Fruit fly (Drosophila melanogaster): Measurements from ENCODE around the gene CG33159.

CG33159 gene

dm6 chr3L:3249997-3250774, 45.9 kb upstream of the CG33159 start (continued):
- TF ChIP-seq PHDP (tag; optimal IDR thresholded peaks at IDR 0.05) (peak; percentile 94), ham (GFP tag; IDR thresholded peaks at IDR 0.05) (peak; percentile 48; the same call in 1 of the 2 replicates), Hey (tag; optimal IDR thresholded peaks at IDR 0.05) (peak; percentile 71), wor (GFP tag; IDR thresholded peaks at IDR 0.05) (peak; percentile 91), Dip3 (GFP tag; optimal IDR thresholded peaks at IDR 0.05) (peak; percentile 95), CG17186 (GFP tag; optimal IDR thresholded peaks at IDR 0.05) (peak; percentile 87), Chrac-16 (GFP tag; optimal IDR thresholded peaks at IDR 0.05) (peak; percentile 94), pzg (GFP tag; optimal IDR thresholded peaks at IDR 0.05) (no peak), Side (GFP tag; optimal IDR thresholded peaks at IDR 0.05) (peak; percentile 93), CG1832 (GFP tag; optimal IDR thresholded peaks at IDR 0.05) (no peak), CG12769 (tag; optimal IDR thresholded peaks at IDR 0.05) (peak; percentile 82), Rfx (GFP tag; IDR thresholded peaks at IDR 0.05) (peak; percentile 89), CG10565 (GFP tag; optimal IDR thresholded peaks at IDR 0.05) (peak; percentile 80), chif (GFP tag; optimal IDR thresholded peaks at IDR 0.05) (peak; percentile 97), gsb (GFP tag; IDR thresholded peaks at IDR 0.05) (peak; percentile 67), CG12155 (GFP tag; optimal IDR thresholded peaks at IDR 0.05) (peak; percentile 89), CG3407 (GFP tag; optimal IDR thresholded peaks at IDR 0.05) (peak; percentile 88), jing (GFP tag; optimal IDR thresholded peaks at IDR 0.05) (peak; percentile 88), ttk (GFP tag; IDR thresholded peaks at IDR 0.05) (peak; percentile 83), HLH3B (GFP tag; IDR thresholded peaks at IDR 0.05) (peak; percentile 85), zen (tag; optimal IDR thresholded peaks at IDR 0.05) (peak; percentile 85), fru (optimal IDR thresholded peaks at IDR 0.05) (no peak), danr (GFP tag; IDR thresholded peaks at IDR 0.05) (peak; percentile 83), lola (GFP tag; optimal IDR thresholded peaks at IDR 0.05) (peak in 1 of 3 experiments; percentile 97), ci (GFP tag; IDR thresholded peaks at IDR 0.05) (peak; percentile 79; the same call in 2 of the 3 replicates), CG7556 (GFP tag; optimal IDR thresholded peaks at IDR 0.05) (peak; percentile 97), CG17359 (tag; optimal IDR thresholded peaks at IDR 0.05) (peak; percentile 85), trh (GFP tag; optimal IDR thresholded peaks at IDR 0.05) (peak; percentile 87), maf-S (GFP tag; optimal IDR thresholded peaks at IDR 0.05) (peak; percentile 90), D19A (tag; optimal IDR thresholded peaks at IDR 0.05) (peak; percentile 90), CG17612 (GFP tag; IDR thresholded peaks at IDR 0.05) (no peak; the same call in 1 of the 2 replicates), CG7786 (GFP tag; optimal IDR thresholded peaks at IDR 0.05) (peak; percentile 96), CG15696 (tag; optimal IDR thresholded peaks at IDR 0.05) (peak; percentile 80), NK7.1 (GFP tag; optimal IDR thresholded peaks at IDR 0.05) (peak; percentile 91), Dref (GFP tag; IDR thresholded peaks at IDR 0.05) (no peak), kay (GFP tag; optimal IDR thresholded peaks at IDR 0.05) (peak; percentile 89), Camta (GFP tag; optimal IDR thresholded peaks at IDR 0.05) (peak; percentile 96), Stat92E (GFP tag; optimal IDR thresholded peaks at IDR 0.05) (peak in 1 of 3 experiments; percentile 77), sim (GFP tag; IDR thresholded peaks at IDR 0.05) (peak; percentile 58; the same call in 1 of the 2 replicates), bab2 (GFP tag; optimal IDR thresholded peaks at IDR 0.05) (peak; percentile 93), CG14965 (GFP tag; optimal IDR thresholded peaks at IDR 0.05; ENCODE audit: borderline replicate concordance) (peak; percentile 56), bowl (GFP tag; IDR thresholded peaks at IDR 0.05) (no peak; the same call in 1 of the 2 replicates), CG7987 (GFP tag; optimal IDR thresholded peaks at IDR 0.05) (peak; percentile 46), Hr51 (GFP tag; optimal IDR thresholded peaks at IDR 0.05) (peak; percentile 92 to 95), CG16863 (GFP tag; optimal IDR thresholded peaks at IDR 0.05) (peak; percentile 96), bbx (GFP tag; IDR thresholded peaks at IDR 0.05; ENCODE audit: partially characterized antibody) (peak; percentile 32; the same call in 1 of the 2 replicates), H2.0 (GFP tag; IDR thresholded peaks at IDR 0.05) (peak; percentile 79), btn (GFP tag; optimal IDR thresholded peaks at IDR 0.05) (peak; percentile 86), psq (GFP tag; optimal IDR thresholded peaks at IDR 0.05) (peak; percentile 87)
